Worm (Caenorhabditis elegans): Measurements from ENCODE around the gene Y62E10A.24.

Y62E10A.24 gene

ce11 chrIV:13395255-13395654 is 24.7 kb downstream of the Y62E10A.24 start (continued):
- 0 out of 2 replicates have a peak, but pooled peaks have one; percentile 74 for TF ChIP-seq ztf-6 (GFP tag; IDR thresholded peaks at IDR 0.05)
- TF ChIP-seq hrde-1 (tag; optimal IDR thresholded peaks at IDR 0.05; ENCODE audit: borderline replicate concordance), result no peak
- peak; percentile 77; the same call in 1 of the 2 replicates for TF ChIP-seq C06A6.2 (GFP tag; conservative IDR thresholded peaks at IDR 0.05)
- TF ChIP-seq bed-1 (GFP tag; IDR thresholded peaks at IDR 0.05), result 0 out of 2 replicates have a peak, but pooled peaks have one; percentile 76
- 0 out of 2 replicates have a peak, but pooled peaks have one; percentile 27 for TF ChIP-seq egrh-3 (GFP tag; IDR thresholded peaks at IDR 0.05)
- TF ChIP-seq attf-5 (GFP tag; optimal IDR thresholded peaks at IDR 0.05), result peak; percentile 64
- peak; percentile 84 for TF ChIP-seq ceh-27 (GFP tag; optimal IDR thresholded peaks at IDR 0.05)
- TF ChIP-seq somi-1 (GFP tag; optimal IDR thresholded peaks at IDR 0.05), result peak; percentile 85
- peak; percentile 33 for TF ChIP-seq madf-10 (tag; optimal IDR thresholded peaks at IDR 0.05)
- no peak for TF ChIP-seq cebp-1 (GFP tag; IDR thresholded peaks at IDR 0.05)
- TF ChIP-seq cebp-1 (tag; optimal IDR thresholded peaks at IDR 0.05), result peak; percentile 84
- TF ChIP-seq lin-40 (tag; optimal IDR thresholded peaks at IDR 0.05), result peak; percentile 83
- TF ChIP-seq ztf-25 (GFP tag; IDR thresholded peaks at IDR 0.05), result no peak; the same call in 1 of the 2 replicates
- TF ChIP-seq let-607 (tag; optimal IDR thresholded peaks at IDR 0.05), result peak in 1 of 2 experiments; percentile 49
- TF ChIP-seq B0019.2 (GFP tag; conservative IDR thresholded peaks at IDR 0.05), result no peak
- no peak for TF ChIP-seq F39B2.1 (GFP tag; IDR thresholded peaks at IDR 0.05)
- TF ChIP-seq nhr-80 (tag; optimal IDR thresholded peaks at IDR 0.05), result peak; percentile 57
- peak; percentile 51 for TF ChIP-seq repo-1 (tag; optimal IDR thresholded peaks at IDR 0.05)

DNA sequence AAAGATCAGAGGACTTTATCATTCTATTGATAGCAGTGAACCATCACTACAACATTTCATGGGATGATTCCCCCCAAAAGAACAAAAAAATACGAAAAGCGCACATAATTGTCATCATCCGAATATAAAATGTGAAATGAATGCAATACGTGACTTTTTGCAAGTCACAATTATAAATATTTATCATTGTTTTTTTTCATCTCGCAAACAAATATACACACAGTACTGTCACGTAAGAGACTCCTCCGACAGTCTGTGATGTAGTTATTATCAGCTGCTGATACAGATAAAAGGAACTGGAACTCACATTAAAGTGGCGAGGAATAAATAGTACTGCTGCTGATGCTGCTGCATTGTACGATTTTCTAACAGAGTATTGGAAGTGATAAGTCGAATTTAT is 25.9 kb downstream of the Y62E10A.24 start:
- peak; percentile 37 for TF ChIP-seq nhr-80 (tag; optimal IDR thresholded peaks at IDR 0.05)
- no peak for TF ChIP-seq let-526 (GFP tag; IDR thresholded peaks at IDR 0.05)
- no peak for TF ChIP-seq unc-130 (GFP tag; optimal IDR thresholded peaks at IDR 0.05)
- peak; percentile 15 for TF ChIP-seq lin-40 (tag; optimal IDR thresholded peaks at IDR 0.05)
- TF ChIP-seq ztf-6 (GFP tag; IDR thresholded peaks at IDR 0.05), result no peak
- TF ChIP-seq mcd-1 (GFP tag; IDR thresholded peaks at IDR 0.05), result no peak
- TF ChIP-seq ZK185.1 (tag; optimal IDR thresholded peaks at IDR 0.05; ENCODE audit: poor library complexity, severe bottlenecking), result peak; percentile 27

- peak; percentile 49 for TF ChIP-seq unc-130 (GFP tag; optimal IDR thresholded peaks at IDR 0.05)
- TF ChIP-seq B0035.1 (tag; optimal IDR thresholded peaks at IDR 0.05), result no peak
- no peak for TF ChIP-seq C06A6.2 (GFP tag; conservative IDR thresholded peaks at IDR 0.05)
- TF ChIP-seq ztf-6 (GFP tag; IDR thresholded peaks at IDR 0.05), result no peak
- no peak for TF ChIP-seq lin-26 (GFP tag; IDR thresholded peaks at IDR 0.05)
- peak; percentile 63; the same call in 1 of the 2 replicates for TF ChIP-seq hsf-1 (GFP tag; IDR thresholded peaks at IDR 0.05)
- TF ChIP-seq ztf-18 (tag; optimal IDR thresholded peaks at IDR 0.05), result no peak
- TF ChIP-seq ceh-58 (GFP tag; IDR thresholded peaks at IDR 0.05), result no peak
- TF ChIP-seq repo-1 (tag; optimal IDR thresholded peaks at IDR 0.05), result peak; percentile 4
- TF ChIP-seq F10E7.11 (tag; optimal IDR thresholded peaks at IDR 0.05), result peak; percentile 53
- no peak for TF ChIP-seq ceh-91 (GFP tag; IDR thresholded peaks at IDR 0.05)
- TF ChIP-seq atf-7 (tag; optimal IDR thresholded peaks at IDR 0.05), result peak; percentile 22
- TF ChIP-seq sea-2 (GFP tag; IDR thresholded peaks at IDR 0.05), result no peak
- TF ChIP-seq ccch-3 (GFP tag; optimal IDR thresholded peaks at IDR 0.05), result no peak
- no peak for TF ChIP-seq F57C9.4 (tag; optimal IDR thresholded peaks at IDR 0.05)
- peak; percentile 64 for TF ChIP-seq madf-6 (GFP tag; IDR thresholded peaks at IDR 0.05)
- peak; percentile 14 for TF ChIP-seq snpc-1.1 (tag; optimal IDR thresholded peaks at IDR 0.05; ENCODE audit: insufficient read depth)
- TF ChIP-seq efl-1 (GFP tag; optimal IDR thresholded peaks at IDR 0.05), result no peak
- TF ChIP-seq bed-1 (GFP tag; IDR thresholded peaks at IDR 0.05), result 0 out of 2 replicates have a peak, but pooled peaks have one; percentile 34
- TF ChIP-seq rcor-1 (GFP tag; IDR thresholded peaks at IDR 0.05), result 0 out of 2 replicates have a peak, but pooled peaks have one; percentile 20
- TF ChIP-seq snpc-4 (GFP tag; optimal IDR thresholded peaks at IDR 0.05), result no peak
- peak in 2 of 4 experiments; percentile 8 to 62 for TF ChIP-seq snpc-4 (tag; optimal IDR thresholded peaks at IDR 0.05)
- peak; percentile 61; the same call in 1 of the 2 replicates for TF ChIP-seq B0336.3 (GFP tag; IDR thresholded peaks at IDR 0.05)
- TF ChIP-seq ztf-22 (GFP tag; optimal IDR thresholded peaks at IDR 0.05), result no peak
- no peak for TF ChIP-seq lag-1 (GFP tag; IDR thresholded peaks at IDR 0.05)
- peak; percentile 25 for TF ChIP-seq lin-54 (GFP tag; optimal IDR thresholded peaks at IDR 0.05)
- no peak for TF ChIP-seq lin-35 (GFP tag; optimal IDR thresholded peaks at IDR 0.05)
- TF ChIP-seq tlf-1 (GFP tag; optimal IDR thresholded peaks at IDR 0.05), result peak; percentile 42
Observed at ce11 chrIV:13398728-13399127, 28.2 kb downstream of the Y62E10A.24 start, which contains the start of gene Y62E10A.13. Gene Y62E10A.13 (minus strand): TSS chrIV:13399053.

Data from whole organism, young adult.